Worm (Caenorhabditis elegans): ENCODE measurements around the gene W08E12.4.

DNA sequence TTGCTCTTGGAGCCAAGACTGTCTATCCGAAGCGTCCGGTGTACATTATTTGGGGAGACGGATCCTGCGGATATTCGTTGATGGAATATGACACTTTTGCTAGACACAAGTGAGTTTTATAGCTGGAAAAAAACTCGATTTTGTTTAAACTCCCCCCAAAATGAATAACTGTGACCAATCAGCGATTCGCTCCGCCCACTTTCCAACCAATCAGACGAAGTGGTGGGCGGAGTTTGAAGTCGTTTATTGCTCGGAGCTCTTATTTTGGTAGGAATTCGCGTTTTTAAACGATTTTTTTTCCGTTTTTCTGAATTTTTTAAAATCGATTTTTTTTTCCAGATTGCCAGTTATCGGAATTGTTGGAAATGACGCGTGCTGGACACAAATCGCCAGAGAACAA lies 40.4 kb upstream of the W08E12.4 start:
- no peak for TF ChIP-seq med-1 (GFP tag; optimal IDR thresholded peaks at IDR 0.05; ENCODE audit: insufficient read depth)
- TF ChIP-seq T22C8.4 (GFP tag; IDR thresholded peaks at IDR 0.05), result no peak
- TF ChIP-seq flt-1 (GFP tag; IDR thresholded peaks at IDR 0.05), result no peak
- no peak for TF ChIP-seq klf-2 (GFP tag; conservative IDR thresholded peaks at IDR 0.05)
- TF ChIP-seq cog-1 (tag; optimal IDR thresholded peaks at IDR 0.05), result no peak
- no peak for TF ChIP-seq ztf-23 (GFP tag; IDR thresholded peaks at IDR 0.05)

Measured in whole organism, midembryonic.